Fruit fly (Drosophila melanogaster): Measurements from ENCODE around the gene Sas-6.

Gene Sas-6

DNA sequence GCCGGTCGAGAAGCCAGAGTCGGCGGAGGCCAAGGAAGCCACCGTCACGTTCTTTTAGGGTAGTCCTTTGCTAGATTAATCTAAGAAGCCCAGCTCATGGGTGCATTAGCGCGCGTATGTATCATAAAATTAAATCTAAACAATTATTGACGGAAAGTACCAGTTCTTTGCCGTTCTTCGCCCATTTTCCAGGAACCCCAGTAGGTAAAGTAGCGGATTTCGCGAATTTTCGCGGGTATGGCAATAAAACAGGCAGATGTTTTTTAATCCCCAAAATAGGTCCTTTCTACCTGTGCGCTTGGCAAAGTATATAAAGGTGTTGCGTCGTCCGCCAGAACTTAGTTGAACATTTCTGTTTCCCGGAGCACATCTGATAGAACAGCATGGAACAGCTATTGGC, 45.7 kb downstream of the Sas-6 start:
- TF ChIP-seq cic (GFP tag; optimal IDR thresholded peaks at IDR 0.05) (no peak), Crg-1 (GFP tag; optimal IDR thresholded peaks at IDR 0.05) (no peak), CG33017 (tag; optimal IDR thresholded peaks at IDR 0.05) (no peak), CG14711 (tag; optimal IDR thresholded peaks at IDR 0.05) (no peak)

DNA sequence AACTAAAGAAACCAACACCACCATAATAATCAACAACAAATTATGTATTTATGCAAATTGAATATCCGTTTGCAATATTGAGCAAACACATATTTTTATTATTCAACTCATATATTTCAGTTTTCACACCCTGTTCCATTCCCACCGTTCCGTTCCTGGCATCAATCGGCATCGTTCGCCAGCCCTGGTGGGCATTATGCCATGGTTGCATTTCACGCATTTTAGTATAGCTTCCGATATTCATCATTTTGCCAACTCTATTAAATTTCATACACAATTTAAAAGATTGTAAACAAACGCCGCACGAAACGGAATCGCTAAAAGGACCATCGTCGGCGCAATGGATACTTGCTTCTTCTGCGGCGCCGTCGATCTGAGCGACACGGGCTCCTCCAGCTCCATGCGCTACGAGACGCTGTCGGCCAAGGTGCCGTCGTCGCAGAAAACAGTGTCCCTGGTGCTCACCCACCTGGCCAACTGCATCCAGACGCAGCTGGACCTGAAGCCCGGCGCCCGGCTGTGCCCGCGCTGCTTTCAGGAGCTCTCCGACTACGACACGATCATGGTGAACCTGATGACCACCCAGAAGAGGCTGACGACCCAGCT, 48.1 kb downstream of the Sas-6 start, which contains the start of gene Sry-delta:
Sry-delta (plus strand) TSS at position 203 of the 606 bp plus-strand sequence.
- TF ChIP-seq kay (GFP tag; ENCODE audit: borderline replicate concordance): no peak
- peak; percentile 60 for TF ChIP-seq CG14711 (tag; optimal IDR thresholded peaks at IDR 0.05)
- no peak for TF ChIP-seq ovo (GFP tag; optimal IDR thresholded peaks at IDR 0.05)
- peak; percentile 85 for TF ChIP-seq tj (GFP tag; optimal IDR thresholded peaks at IDR 0.05)
- TF ChIP-seq CG7045 (GFP tag; optimal IDR thresholded peaks at IDR 0.05): peak; percentile 73
- peak; percentile 90 for TF ChIP-seq Hr96 (GFP tag; optimal IDR thresholded peaks at IDR 0.05)
- TF ChIP-seq cic (GFP tag; optimal IDR thresholded peaks at IDR 0.05): peak; percentile 45
- TF ChIP-seq cnc (optimal IDR thresholded peaks at IDR 0.05): no peak
- TF ChIP-seq toe (GFP tag; optimal IDR thresholded peaks at IDR 0.05): peak; percentile 87
- no peak for TF ChIP-seq CG5204 (GFP tag; optimal IDR thresholded peaks at IDR 0.05)
- TF ChIP-seq CG11617 (GFP tag; optimal IDR thresholded peaks at IDR 0.05): peak; percentile 73
- TF ChIP-seq Clk (GFP tag; optimal IDR thresholded peaks at IDR 0.05): peak; percentile 59
- TF ChIP-seq Mnt (GFP tag; optimal IDR thresholded peaks at IDR 0.05): peak; percentile 85
- TF ChIP-seq bab1 (GFP tag; optimal IDR thresholded peaks at IDR 0.05): peak; percentile 76
- TF ChIP-seq Crg-1 (GFP tag; optimal IDR thresholded peaks at IDR 0.05): peak; percentile 71
- peak; percentile 74 for TF ChIP-seq CG7101 (tag; optimal IDR thresholded peaks at IDR 0.05)
- TF ChIP-seq CG33017 (tag; optimal IDR thresholded peaks at IDR 0.05): peak; percentile 61
- peak; percentile 64 for TF ChIP-seq pad (GFP tag; optimal IDR thresholded peaks at IDR 0.05)
- peak; percentile 90 for TF ChIP-seq CG1620 (GFP tag; optimal IDR thresholded peaks at IDR 0.05)
- peak; percentile 65 for TF ChIP-seq CG12768 (GFP tag; optimal IDR thresholded peaks at IDR 0.05)

DNA sequence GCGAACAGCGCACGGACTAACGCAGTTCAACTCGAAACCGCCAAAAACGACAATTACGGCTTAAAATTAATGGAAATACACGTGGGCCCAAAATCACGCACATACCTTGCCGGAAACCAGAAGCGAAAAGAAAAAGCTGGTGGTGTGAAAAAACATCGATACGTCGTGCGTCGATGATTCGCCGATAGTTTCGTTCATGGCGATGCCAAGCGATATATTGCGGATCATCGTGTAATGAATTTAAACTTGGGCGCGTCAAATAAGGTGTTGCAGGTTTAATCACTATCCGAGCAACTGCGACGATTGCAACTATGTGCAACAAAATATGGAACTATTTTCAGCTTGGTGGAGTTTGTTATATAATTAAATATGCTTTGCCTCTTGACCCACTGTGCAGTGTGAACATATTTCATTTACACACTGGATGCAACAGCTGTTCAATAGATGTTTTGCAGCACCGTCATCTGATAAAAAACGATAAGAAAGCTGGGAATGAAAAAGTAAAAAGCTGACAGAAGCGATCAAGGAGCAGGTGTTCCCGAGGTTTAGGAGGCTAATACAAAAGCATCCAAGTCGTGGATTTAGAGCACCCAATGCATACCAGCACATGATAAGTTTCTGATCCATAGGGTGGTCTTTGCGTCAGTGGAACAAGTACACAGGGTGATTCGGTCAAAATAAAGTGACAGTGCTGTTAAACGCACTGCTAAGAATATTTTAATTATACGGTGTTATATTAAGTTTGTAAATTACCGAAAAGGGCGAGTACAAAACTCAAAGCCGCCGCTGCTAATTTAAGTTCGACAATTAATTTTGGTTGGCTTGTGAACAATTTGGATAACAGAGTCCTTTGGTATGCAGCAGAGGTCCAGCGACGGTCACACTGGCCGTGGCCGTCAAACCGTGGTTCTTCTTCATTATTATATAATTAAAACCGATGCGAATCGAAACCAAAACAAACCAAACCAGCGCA, 51.2 kb downstream of the Sas-6 start, which contains the start of the genes RpL32 and CG7943:
RpL32 (minus strand) TSS at position 133 of the 973 bp plus-strand sequence.
CG7943 (plus strand) TSS at position 442 of the 973 bp plus-strand sequence.
- TF ChIP-seq cic (GFP tag; optimal IDR thresholded peaks at IDR 0.05): peak; percentile 62
- TF ChIP-seq Mnt (GFP tag; optimal IDR thresholded peaks at IDR 0.05): peak; percentile 95
- TF ChIP-seq CG12768 (GFP tag; optimal IDR thresholded peaks at IDR 0.05): peak; percentile 94
- peak; percentile 96 for TF ChIP-seq ovo (GFP tag; optimal IDR thresholded peaks at IDR 0.05)
- peak; percentile 87 for TF ChIP-seq CG33017 (tag; optimal IDR thresholded peaks at IDR 0.05)
- peak; percentile 86 for TF ChIP-seq pad (GFP tag; optimal IDR thresholded peaks at IDR 0.05)
- TF ChIP-seq CG7045 (GFP tag; optimal IDR thresholded peaks at IDR 0.05): peak; percentile 93
- TF ChIP-seq Crg-1 (GFP tag; optimal IDR thresholded peaks at IDR 0.05): peak; percentile 97
- no peak for TF ChIP-seq cnc (optimal IDR thresholded peaks at IDR 0.05)
- peak; percentile 91 for TF ChIP-seq Clk (GFP tag; optimal IDR thresholded peaks at IDR 0.05)
- TF ChIP-seq bab1 (GFP tag; optimal IDR thresholded peaks at IDR 0.05): peak; percentile 97
- TF ChIP-seq CG7101 (tag; optimal IDR thresholded peaks at IDR 0.05): peak; percentile 94
- peak; percentile 96 for TF ChIP-seq CG1620 (GFP tag; optimal IDR thresholded peaks at IDR 0.05)
- TF ChIP-seq Hr96 (GFP tag; optimal IDR thresholded peaks at IDR 0.05): peak; percentile 99
- peak; percentile 85 for TF ChIP-seq CG14711 (tag; optimal IDR thresholded peaks at IDR 0.05)
- TF ChIP-seq toe (GFP tag; optimal IDR thresholded peaks at IDR 0.05): peak; percentile 98
- TF ChIP-seq CG11617 (GFP tag; optimal IDR thresholded peaks at IDR 0.05): peak; percentile 97
- TF ChIP-seq tj (GFP tag; optimal IDR thresholded peaks at IDR 0.05): peak; percentile 85
- no peak for TF ChIP-seq kay (GFP tag; ENCODE audit: borderline replicate concordance)
- no peak for TF ChIP-seq CG5204 (GFP tag; optimal IDR thresholded peaks at IDR 0.05)

All from whole organism, adult.